Fruit fly (Drosophila melanogaster) whole organism, embryonic: ENCODE data around the gene CG31077.

Source experiments
- Abd-B ChIP-seq: fragments of 200-800 bp; sonication (Bioruptor generic); optimal IDR thresholded peaks from 2 replicates; lab custom pipeline; 2018; ENCODE audit warnings: missing biosample characterization, mild to moderate bottlenecking, missing genetic modification characterization, moderate library complexity
- Atf3 ChIP-seq: fragments of 200-800 bp; sonication (Bioruptor generic); optimal IDR thresholded peaks from 3 replicates; lab custom pipeline; 2016; ENCODE audit warnings: missing biosample characterization, missing genetic modification characterization
- Blimp-1 ChIP-seq: fragments of 200-800 bp; sonication (Bioruptor generic); optimal IDR thresholded peaks from 3 replicates; lab custom pipeline; 2018; ENCODE audit warnings: missing biosample characterization, missing genetic modification characterization, mild to moderate bottlenecking, moderate library complexity, missing genetic modification reagents
- CG10366 ChIP-seq: fragments of 200-800 bp; sonication (Bioruptor generic); IDR thresholded peaks from 2 replicates; pipeline ENCODE4 v1.3.6; 2022; ENCODE audit warnings: missing biosample characterization, missing genetic modification characterization
- CG10431 ChIP-seq: fragments of 200-800 bp; sonication (Bioruptor generic); optimal IDR thresholded peaks from 3 replicates; lab custom pipeline; 2018; ENCODE audit warnings: missing biosample characterization, mild to moderate bottlenecking, missing genetic modification characterization
- CG10565 ChIP-seq: fragments of 200-800 bp; sonication (Bioruptor generic); optimal IDR thresholded peaks from 3 replicates; lab custom pipeline; 2016; ENCODE audit warnings: missing biosample characterization, mild to moderate bottlenecking, missing genetic modification characterization
- CG10959 ChIP-seq: fragments of 200-800 bp; sonication (Bioruptor generic); IDR thresholded peaks from 2 replicates; pipeline ENCODE4 v1.3.6; 2022; ENCODE audit warnings: missing biosample characterization, missing genetic modification characterization
- CG11695 ChIP-seq: fragments of 200-800 bp; sonication (Bioruptor generic); IDR thresholded peaks from 3 replicates; pipeline ENCODE4 v1.3.6; 2022; ENCODE audit warnings: missing biosample characterization, missing genetic modification characterization
- CG11696 ChIP-seq: fragments of 200-800 bp; sonication (Bioruptor generic); IDR thresholded peaks from 2 replicates; pipeline ENCODE4 v1.3.6; 2022; ENCODE audit warnings: missing biosample characterization, missing genetic modification characterization
- CG12299 ChIP-seq: fragments of 200-800 bp; sonication (Bioruptor generic); optimal IDR thresholded peaks from 2 replicates; lab custom pipeline; 2018; ENCODE audit warnings: missing biosample characterization, mild to moderate bottlenecking, missing genetic modification characterization
- CG12659 ChIP-seq: fragments of 200-800 bp; sonication (Bioruptor generic); optimal IDR thresholded peaks from 3 replicates; lab custom pipeline; 2017; ENCODE audit warnings: mild to moderate bottlenecking, missing biosample characterization, missing genetic modification reagents, missing genetic modification characterization
- CG1529 ChIP-seq: fragments of 200-800 bp; sonication (Bioruptor generic); optimal IDR thresholded peaks from 3 replicates; lab custom pipeline; 2018; ENCODE audit warnings: missing biosample characterization, missing genetic modification characterization
- CG16779 ChIP-seq: fragments of 200-800 bp; sonication (Bioruptor generic); IDR thresholded peaks from 2 replicates; pipeline ENCODE4 v1.3.6; 2022; ENCODE audit warnings: missing biosample characterization, missing genetic modification characterization
- CG16815 ChIP-seq: fragments of 200-800 bp; sonication (Bioruptor generic); optimal IDR thresholded peaks from 3 replicates; lab custom pipeline; 2017; ENCODE audit warnings: missing biosample characterization, mild to moderate bottlenecking, missing genetic modification characterization
- CG32772 ChIP-seq: fragments of 200-800 bp; sonication (Bioruptor generic); IDR thresholded peaks from 2 replicates; pipeline ENCODE4 v1.3.6; 2022; ENCODE audit warnings: missing biosample characterization, missing genetic modification characterization
- CG7786 ChIP-seq: fragments of 200-800 bp; sonication (Bioruptor generic); optimal IDR thresholded peaks from 2 replicates; lab custom pipeline; 2016; ENCODE audit warnings: missing biosample characterization, missing genetic modification characterization
- CG7963 ChIP-seq: fragments of 200-800 bp; sonication (Bioruptor generic); IDR thresholded peaks from 3 replicates; pipeline ENCODE4 v1.3.6; 2022; ENCODE audit warnings: missing biosample characterization, missing genetic modification characterization; ENCODE audit not compliant: partially characterized antibody
- CG9215 ChIP-seq: fragments of 200-800 bp; sonication (Bioruptor generic); IDR thresholded peaks from 2 replicates; pipeline ENCODE4 v1.3.6; 2022; ENCODE audit warnings: missing biosample characterization, missing genetic modification characterization
- CHES-1-like ChIP-seq: fragments of 200-800 bp; sonication (Bioruptor generic); optimal IDR thresholded peaks from 2 replicates; lab custom pipeline; 2016; ENCODE audit warnings: missing biosample characterization, missing genetic modification characterization
- CkIIα-i1 ChIP-seq: fragments of 200-800 bp; sonication (Bioruptor generic); IDR thresholded peaks from 2 replicates; pipeline ENCODE4 v1.3.6; 2022; ENCODE audit warnings: missing biosample characterization, missing genetic modification characterization
- E2f1 ChIP-seq: fragments of 200-800 bp; sonication (Bioruptor generic); IDR thresholded peaks from 2 replicates; pipeline ENCODE4 v1.3.6; 2022; ENCODE audit warnings: missing biosample characterization, missing genetic modification characterization
- Ets97D ChIP-seq: fragments of 200-800 bp; sonication (Bioruptor generic); optimal IDR thresholded peaks from 3 replicates; lab custom pipeline; 2016; ENCODE audit warnings: missing biosample characterization, missing genetic modification characterization
- Gug ChIP-seq: fragments of 200-800 bp; sonication (Bioruptor generic); IDR thresholded peaks from 4 replicates; pipeline ENCODE4 v1.3.6; 2022; ENCODE audit warnings: missing biosample characterization, missing genetic modification characterization
- HHEX ChIP-seq: fragments of 200-800 bp; sonication (Bioruptor generic); optimal IDR thresholded peaks from 3 replicates; lab custom pipeline; 2017; ENCODE audit warnings: missing biosample characterization, mild to moderate bottlenecking, missing genetic modification characterization, missing genetic modification reagents
- Max ChIP-seq: fragments of 200-800 bp; sonication (Bioruptor generic); optimal IDR thresholded peaks from 2 replicates; lab custom pipeline; 2016; ENCODE audit warnings: missing biosample characterization, mild to moderate bottlenecking, missing genetic modification characterization
- NFAT ChIP-seq: fragments of 200-800 bp; sonication (Bioruptor generic); IDR thresholded peaks from 2 replicates; pipeline ENCODE4 v1.3.6; 2022; ENCODE audit warnings: missing biosample characterization, missing genetic modification characterization
- PHDP ChIP-seq: fragments of 200-800 bp; sonication (Bioruptor generic); optimal IDR thresholded peaks from 3 replicates; lab custom pipeline; 2018; ENCODE audit warnings: missing biosample characterization, mild to moderate bottlenecking, missing genetic modification characterization, moderate library complexity
- Side ChIP-seq: fragments of 200-800 bp; sonication (Bioruptor generic); optimal IDR thresholded peaks from 2 replicates; lab custom pipeline; 2016; ENCODE audit warnings: missing biosample characterization, missing genetic modification characterization
- Sox100B ChIP-seq: fragments of 200-800 bp; sonication (Bioruptor generic); optimal IDR thresholded peaks from 3 replicates; lab custom pipeline; 2018; ENCODE audit warnings: missing biosample characterization, mild to moderate bottlenecking, missing genetic modification characterization
- Usf ChIP-seq: fragments of 200-800 bp; sonication (Bioruptor generic); optimal IDR thresholded peaks from 2 replicates; lab custom pipeline; 2017; ENCODE audit warnings: missing genotype, missing biosample characterization, missing genetic modification characterization
- abd-A ChIP-seq: fragments of 200-800 bp; sonication (Bioruptor generic); optimal IDR thresholded peaks from 3 replicates; lab custom pipeline; 2019; ENCODE audit warnings: missing biosample characterization, mild to moderate bottlenecking, missing genetic modification characterization, moderate library complexity
- amos ChIP-seq: fragments of 200-800 bp; sonication (Bioruptor generic); IDR thresholded peaks from 2 replicates; pipeline ENCODE4 v1.3.6; 2022; ENCODE audit warnings: missing biosample characterization, missing genetic modification characterization; ENCODE audit not compliant: partially characterized antibody
- ase ChIP-seq: fragments of 200-800 bp; sonication (Bioruptor generic); IDR thresholded peaks from 3 replicates; pipeline ENCODE4 v1.3.6; 2022; ENCODE audit warnings: missing biosample characterization, missing genetic modification characterization
- cas ChIP-seq: fragments of 200-800 bp; sonication (Bioruptor generic); IDR thresholded peaks from 2 replicates; pipeline ENCODE4 v1.3.6; 2022; ENCODE audit warnings: missing biosample characterization, missing genetic modification characterization
- cg ChIP-seq: fragments of 200-800 bp; sonication (Bioruptor generic); optimal IDR thresholded peaks from 3 replicates; lab custom pipeline; 2019; ENCODE audit warnings: missing biosample characterization, mild to moderate bottlenecking, missing genetic modification characterization, moderate library complexity
- chinmo ChIP-seq: fragments of 200-800 bp; sonication (Bioruptor generic); IDR thresholded peaks from 4 replicates; pipeline ENCODE4 v1.3.6; 2022; ENCODE audit warnings: missing biosample characterization, missing genetic modification characterization; ENCODE audit not compliant: partially characterized antibody
- fd64A ChIP-seq: fragments of 200-800 bp; sonication (Bioruptor generic); optimal IDR thresholded peaks from 3 replicates; lab custom pipeline; 2018; ENCODE audit warnings: missing biosample characterization, mild to moderate bottlenecking, missing genetic modification characterization
- her ChIP-seq: fragments of 200-800 bp; sonication (Bioruptor generic); optimal IDR thresholded peaks from 2 replicates; lab custom pipeline; 2016; ENCODE audit warnings: missing biosample characterization, missing genetic modification characterization
- knrl ChIP-seq: fragments of 200-800 bp; sonication (Bioruptor generic); IDR thresholded peaks from 3 replicates; pipeline ENCODE4 v1.3.6; 2022; ENCODE audit warnings: missing biosample characterization, missing genetic modification characterization; ENCODE audit not compliant: partially characterized antibody
- nmo ChIP-seq: fragments of 200-800 bp; sonication (Bioruptor generic); optimal IDR thresholded peaks from 2 replicates; lab custom pipeline; 2018; ENCODE audit warnings: missing biosample characterization, mild to moderate bottlenecking, missing genetic modification characterization, moderate library complexity
- onecut ChIP-seq: fragments of 200-800 bp; sonication (Bioruptor generic); IDR thresholded peaks from 2 replicates; pipeline ENCODE4 v1.3.6; 2022; ENCODE audit warnings: missing biosample characterization, missing genetic modification characterization
- pho ChIP-seq: fragments of 200-800 bp; sonication (Bioruptor generic); optimal IDR thresholded peaks from 2 replicates; lab custom pipeline; 2016; ENCODE audit warnings: missing biosample characterization, missing genetic modification characterization
- ro ChIP-seq: fragments of 200-800 bp; sonication (Bioruptor generic); IDR thresholded peaks from 2 replicates; pipeline ENCODE4 v1.3.6; 2022; ENCODE audit warnings: missing biosample characterization, missing genetic modification characterization
- sens ChIP-seq: fragments of 200-800 bp; sonication (Bioruptor generic); peaks from one replicate; lab custom pipeline; 2016; ENCODE audit warnings: missing biosample characterization, missing genetic modification characterization
- tap ChIP-seq: fragments of 200-800 bp; optimal IDR thresholded peaks from 3 replicates; lab custom pipeline; 2019; ENCODE audit warnings: missing biosample characterization, mild to moderate bottlenecking, missing genetic modification characterization, moderate library complexity
- ttk ChIP-seq: fragments of 200-800 bp; sonication (Bioruptor generic); IDR thresholded peaks from 2 replicates; pipeline ENCODE4 v2.1.2; 2022; ENCODE audit warnings: missing biosample characterization, missing genetic modification characterization
- wdn ChIP-seq: fragments of 200-800 bp; sonication (Bioruptor generic); IDR thresholded peaks from 2 replicates; pipeline ENCODE4 v1.3.6; 2022; ENCODE audit warnings: missing biosample characterization, missing genetic modification characterization
- wek ChIP-seq: fragments of 200-800 bp; sonication (Bioruptor generic); optimal IDR thresholded peaks from 3 replicates; lab custom pipeline; 2018; ENCODE audit warnings: missing biosample characterization, mild to moderate bottlenecking, missing genetic modification characterization, moderate library complexity
- zfh1 ChIP-seq: fragments of 200-800 bp; sonication (Bioruptor generic); IDR thresholded peaks from 3 replicates; pipeline ENCODE4 v1.3.6; 2022; ENCODE audit warnings: missing biosample characterization, missing genetic modification characterization

The CG31077 gene

DNA sequence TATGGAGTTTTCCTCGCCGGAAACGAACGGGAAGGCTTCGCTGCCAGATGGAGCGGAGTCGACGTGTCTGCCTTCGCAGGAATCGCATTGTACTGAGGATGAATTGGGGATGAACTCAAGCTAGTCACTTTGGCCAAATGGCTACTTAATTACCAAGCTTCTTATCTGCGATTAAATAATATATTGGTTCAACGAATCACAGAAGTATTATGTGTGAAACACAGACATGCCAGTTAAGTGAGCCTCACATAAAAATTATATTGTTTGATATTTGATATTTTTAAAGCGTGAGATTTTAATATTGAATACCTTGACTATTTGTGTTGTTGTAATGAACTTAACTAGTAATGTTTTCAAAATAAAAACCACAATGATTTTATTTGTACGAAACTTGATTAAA lies 33.2 kb upstream of the CG31077 start, which contains the start of gene Gr97a (continued):
- no peak for TF ChIP-seq Blimp-1 (GFP tag; lab: Kevin White, UChicago)
- TF ChIP-seq zfh1 (GFP tag; lab: Robert Waterston, UW) = 0 out of 3 replicates have a peak, but pooled peaks have one; percentile 4
- TF ChIP-seq ttk (GFP tag; lab: Robert Waterston, UW) = no peak

DNA sequence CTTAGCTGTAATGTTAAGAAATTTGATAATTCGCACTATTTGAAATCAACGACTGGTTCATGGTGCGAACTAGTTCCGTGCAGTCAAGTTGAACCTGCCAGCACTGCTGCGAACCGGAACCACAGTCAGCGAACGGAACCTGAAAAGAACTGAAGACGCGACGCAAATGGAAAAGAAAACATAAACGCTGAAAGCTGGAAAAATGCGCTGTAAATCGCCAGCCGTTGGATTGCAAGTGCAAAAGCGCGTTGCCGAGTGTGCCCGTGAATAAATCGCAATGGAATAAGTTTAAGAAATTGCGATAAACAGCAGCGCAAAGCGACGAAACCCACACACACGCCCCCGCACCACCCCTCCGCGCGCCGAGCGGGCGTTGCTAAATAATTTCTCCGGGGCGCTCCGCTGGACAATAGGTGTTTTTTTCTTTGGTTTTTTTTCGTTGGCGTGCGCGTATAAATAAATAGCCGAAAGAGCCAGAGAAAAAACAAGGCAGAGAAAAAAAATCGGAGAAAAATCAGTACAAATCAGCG lies 32.7 kb upstream of the CG31077 start, which contains the start of gene CG5521:
CG5521 (plus strand) TSS at position 137 of the 530 bp plus-strand sequence.
- TF ChIP-seq Ets97D (GFP tag; lab: Kevin White, UChicago) (no peak), fd64A (no peak), abd-A (tag; lab: Kevin White, UChicago) (peak; percentile 38), E2f1 (GFP tag; lab: Robert Waterston, UW) (no peak), onecut (GFP tag; lab: Robert Waterston, UW) (no peak), Atf3 (GFP tag; lab: Kevin White, UChicago) (no peak), HHEX (GFP tag; lab: Kevin White, UChicago) (no peak), tap (tag; lab: Kevin White, UChicago) (no peak), CG10565 (GFP tag; lab: Kevin White, UChicago) (no peak), CG16815 (GFP tag; lab: Kevin White, UChicago) (no peak), wdn (GFP tag; lab: Robert Waterston, UW) (no peak), NFAT (GFP tag; lab: Robert Waterston, UW) (no peak), PHDP (tag; lab: Kevin White, UChicago) (no peak), amos (GFP tag; lab: Robert Waterston, UW) (peak; percentile 78; the same call in 1 of the 2 replicates), CG32772 (GFP tag; lab: Robert Waterston, UW) (peak; percentile 50; the same call in 1 of the 2 replicates), Abd-B (GFP tag; lab: Kevin White, UChicago) (no peak), CG12299 (no peak), CG12659 (GFP tag; lab: Kevin White, UChicago) (peak; percentile 34), her (GFP tag; lab: Kevin White, UChicago) (peak; percentile 5), CHES-1-like (GFP tag; lab: Kevin White, UChicago) (peak; percentile 11), nmo (GFP tag; lab: Kevin White, UChicago) (peak; percentile 0), wek (GFP tag; lab: Kevin White, UChicago) (no peak), ro (GFP tag; lab: Robert Waterston, UW) (no peak), CG16779 (GFP tag; lab: Robert Waterston, UW) (no peak), Usf (no peak), Side (peak; percentile 13), CkIIα-i1 (GFP tag; lab: Robert Waterston, UW) (no peak), CG10366 (GFP tag; lab: Robert Waterston, UW) (no peak), chinmo (GFP tag; lab: Robert Waterston, UW) (0 out of 4 replicates have a peak, but pooled peaks have one; percentile 71), CG7963 (0 out of 3 replicates have a peak, but pooled peaks have one; percentile 43), Max (GFP tag; lab: Kevin White, UChicago) (no peak), ase (GFP tag; lab: Robert Waterston, UW) (no peak), CG7786 (GFP tag; lab: Kevin White, UChicago) (no peak), knrl (GFP tag; lab: Robert Waterston, UW) (peak; percentile 77), pho (GFP tag; lab: Kevin White, UChicago) (no peak), CG11695 (GFP tag; lab: Robert Waterston, UW) (no peak), sens (GFP tag; lab: Kevin White, UChicago) (peak; percentile 67), cg (GFP tag; lab: Kevin White, UChicago) (peak; percentile 79), CG10959 (GFP tag; lab: Robert Waterston, UW) (no peak), cas (GFP tag; lab: Robert Waterston, UW) (no peak), Sox100B (GFP tag; lab: Kevin White, UChicago) (no peak), CG1529 (GFP tag; lab: Kevin White, UChicago) (no peak), CG9215 (GFP tag; lab: Robert Waterston, UW) (no peak), CG10431 (no peak), Gug (GFP tag; lab: Robert Waterston, UW) (no peak), CG11696 (GFP tag; lab: Robert Waterston, UW) (no peak)
